Fruit fly (Drosophila melanogaster): ENCODE results near the gene Gas41.

Gas41 gene

dm6 chr2L:6922091-6922753, 27.8 kb downstream of the Gas41 start (continued):
- TF ChIP-seq CG6792 (GFP tag; optimal IDR thresholded peaks at IDR 0.05) (peak; percentile 81), Hr39 (GFP tag; optimal IDR thresholded peaks at IDR 0.05) (peak; percentile 77), CG6854 (GFP tag; optimal IDR thresholded peaks at IDR 0.05) (peak; percentile 62), CG7368 (GFP tag; optimal IDR thresholded peaks at IDR 0.05) (peak; percentile 71), Gug (GFP tag; IDR thresholded peaks at IDR 0.05) (peak; percentile 78), lz (GFP tag; optimal IDR thresholded peaks at IDR 0.05) (peak; percentile 78), acj6 (GFP tag; optimal IDR thresholded peaks at IDR 0.05) (peak; percentile 83), CG11762 (GFP tag; optimal IDR thresholded peaks at IDR 0.05; ENCODE audit: insufficient read depth) (peak; percentile 88), CG4318 (GFP tag; optimal IDR thresholded peaks at IDR 0.05) (peak; percentile 74), Eip93F (GFP tag; optimal IDR thresholded peaks at IDR 0.05) (no peak), CG6276 (GFP tag; optimal IDR thresholded peaks at IDR 0.05) (no peak), svp (GFP tag) (no peak), Eip75B (GFP tag; optimal IDR thresholded peaks at IDR 0.05) (no peak), dsx (GFP tag; optimal IDR thresholded peaks at IDR 0.05; ENCODE audit: poor library complexity, severe bottlenecking) (peak; percentile 78), cyc (GFP tag; optimal IDR thresholded peaks at IDR 0.05) (peak; percentile 69), CG32006 (GFP tag; optimal IDR thresholded peaks at IDR 0.05) (no peak), CG8319 (GFP tag; optimal IDR thresholded peaks at IDR 0.05) (peak; percentile 49), OdsH (GFP tag; optimal IDR thresholded peaks at IDR 0.05) (peak; percentile 83), CG1621 (tag; optimal IDR thresholded peaks at IDR 0.05) (peak; percentile 72), dac (GFP tag; optimal IDR thresholded peaks at IDR 0.05) (peak; percentile 85), Ets21C (GFP tag; optimal IDR thresholded peaks at IDR 0.05) (peak; percentile 69), esn (GFP tag; optimal IDR thresholded peaks at IDR 0.05) (peak; percentile 83), Sox102F (GFP tag; optimal IDR thresholded peaks at IDR 0.05) (no peak), fkh (GFP tag; optimal IDR thresholded peaks at IDR 0.05) (no peak)

dm6 chr2L:6921360-6922090, 28.5 kb downstream of the Gas41 start:
- TF ChIP-seq fkh (GFP tag; optimal IDR thresholded peaks at IDR 0.05) (peak; percentile 28), CG4318 (GFP tag; optimal IDR thresholded peaks at IDR 0.05) (no peak), CG3032 (tag; optimal IDR thresholded peaks at IDR 0.05) (no peak), Hr38 (GFP tag; optimal IDR thresholded peaks at IDR 0.05) (no peak), CG11902 (GFP tag; optimal IDR thresholded peaks at IDR 0.05) (no peak), CG7368 (GFP tag; optimal IDR thresholded peaks at IDR 0.05) (no peak), dsx (GFP tag; optimal IDR thresholded peaks at IDR 0.05; ENCODE audit: poor library complexity, severe bottlenecking) (no peak), CG31627 (GFP tag; optimal IDR thresholded peaks at IDR 0.05) (no peak), fd85E (GFP tag; optimal IDR thresholded peaks at IDR 0.05) (no peak), Ets96B (tag; optimal IDR thresholded peaks at IDR 0.05) (no peak), Eip93F (GFP tag; optimal IDR thresholded peaks at IDR 0.05) (no peak), achi (GFP tag; optimal IDR thresholded peaks at IDR 0.05) (no peak), lz (GFP tag; optimal IDR thresholded peaks at IDR 0.05) (peak; percentile 22), Gug (GFP tag; IDR thresholded peaks at IDR 0.05) (no peak), CG8632 (GFP tag; optimal IDR thresholded peaks at IDR 0.05) (no peak), Lpt (GFP tag; optimal IDR thresholded peaks at IDR 0.05) (no peak), dac (GFP tag; optimal IDR thresholded peaks at IDR 0.05) (no peak), Sox102F (GFP tag; optimal IDR thresholded peaks at IDR 0.05) (no peak), Smox (GFP tag; optimal IDR thresholded peaks at IDR 0.05) (no peak), esn (GFP tag; optimal IDR thresholded peaks at IDR 0.05) (peak; percentile 26), CG34406 (GFP tag; optimal IDR thresholded peaks at IDR 0.05) (no peak), ss (GFP tag; optimal IDR thresholded peaks at IDR 0.05) (peak in 1 of 2 experiments; percentile 45), fd59A (GFP tag; optimal IDR thresholded peaks at IDR 0.05) (no peak), CG8119 (GFP tag; IDR thresholded peaks at IDR 0.05) (no peak), CG6808 (GFP tag; optimal IDR thresholded peaks at IDR 0.05) (peak; percentile 10), CG6276 (GFP tag; optimal IDR thresholded peaks at IDR 0.05) (peak; percentile 21), svp (GFP tag) (peak; percentile 47), CG3919 (GFP tag; optimal IDR thresholded peaks at IDR 0.05) (no peak), Hr4 (GFP tag; optimal IDR thresholded peaks at IDR 0.05) (no peak), CG1621 (tag; optimal IDR thresholded peaks at IDR 0.05) (no peak), CG10669 (GFP tag; optimal IDR thresholded peaks at IDR 0.05) (no peak), CG6163 (GFP tag; IDR thresholded peaks at IDR 0.05) (peak; percentile 22; the same call in 1 of the 3 replicates), CG11294 (GFP tag; IDR thresholded peaks at IDR 0.05) (no peak), net (GFP tag; optimal IDR thresholded peaks at IDR 0.05) (no peak), vri (GFP tag; optimal IDR thresholded peaks at IDR 0.05) (no peak)
